Fruit fly (Drosophila melanogaster): ENCODE data around the gene bai.
A peak's percentile ranks its signal among the peaks of the same experiment; 100 is the strongest.

Gene bai

DNA sequence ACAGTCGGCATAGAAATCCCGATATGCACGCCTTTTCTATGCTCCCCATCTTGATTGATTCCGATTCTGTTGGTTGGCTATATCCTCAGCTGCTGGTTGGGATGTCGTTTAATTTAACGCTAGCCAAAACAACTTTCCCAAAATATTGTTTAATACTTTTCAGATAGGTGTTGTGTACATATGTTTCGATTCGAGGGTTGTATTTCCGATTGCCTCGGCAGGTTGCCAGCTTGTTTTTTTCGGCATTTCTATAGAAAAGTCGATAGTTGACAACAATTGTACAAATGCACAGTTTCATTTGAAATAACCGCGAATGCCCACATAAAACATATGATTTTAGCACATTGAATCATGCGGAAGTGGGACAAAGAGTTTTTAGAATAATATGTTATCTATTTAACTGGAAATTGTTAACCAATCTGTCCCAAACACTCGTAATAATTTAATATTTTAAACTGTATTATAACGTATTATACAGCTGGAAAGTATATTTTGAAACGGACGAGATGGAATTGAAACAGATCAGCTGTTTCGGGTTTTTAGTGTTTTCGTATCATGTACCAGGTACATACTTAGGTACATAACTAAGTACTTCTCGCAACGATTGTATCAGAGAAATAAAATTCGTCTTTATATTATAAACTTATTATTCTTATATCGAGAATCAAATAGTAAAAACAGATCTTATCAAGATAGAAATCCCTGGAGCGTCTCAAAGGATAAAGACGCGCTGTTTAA, 15.4 kb downstream of the bai start, which contains the start of gene CG31109 (continued):
- TF ChIP-seq psq (GFP tag; optimal IDR thresholded peaks at IDR 0.05), result no peak
- TF ChIP-seq CG4424 (GFP tag; optimal IDR thresholded peaks at IDR 0.05), result no peak
- no peak for TF ChIP-seq CG10431 (GFP tag; optimal IDR thresholded peaks at IDR 0.05)
- no peak for TF ChIP-seq Hr51 (GFP tag; optimal IDR thresholded peaks at IDR 0.05)
- TF ChIP-seq HLH4C (GFP tag; IDR thresholded peaks at IDR 0.05; ENCODE audit: partially characterized antibody), result peak; percentile 40; the same call in 1 of the 3 replicates
- TF ChIP-seq Doc3 (GFP tag; IDR thresholded peaks at IDR 0.05; ENCODE audit: partially characterized antibody), result 0 out of 3 replicates have a peak, but pooled peaks have one; percentile 34
- no peak for TF ChIP-seq ham (GFP tag; IDR thresholded peaks at IDR 0.05)
- no peak for TF ChIP-seq Ssrp (tag; optimal IDR thresholded peaks at IDR 0.05)
- TF ChIP-seq crp (GFP tag; optimal IDR thresholded peaks at IDR 0.05), result peak; percentile 65 to 87
- peak in 1 of 2 experiments; percentile 56 for TF ChIP-seq eve (GFP tag; optimal IDR thresholded peaks at IDR 0.05)
- TF ChIP-seq Dbx (GFP tag; IDR thresholded peaks at IDR 0.05), result 0 out of 3 replicates have a peak, but pooled peaks have one; percentile 42
- TF ChIP-seq CG32532 (GFP tag; IDR thresholded peaks at IDR 0.05), result peak; percentile 31; the same call in 1 of the 2 replicates
- TF ChIP-seq CG13624 (GFP tag; optimal IDR thresholded peaks at IDR 0.05), result peak; percentile 42
- no peak for TF ChIP-seq CG6272 (GFP tag; IDR thresholded peaks at IDR 0.05)
- no peak for TF ChIP-seq Dfd (GFP tag; optimal IDR thresholded peaks at IDR 0.05)
- TF ChIP-seq H2.0 (GFP tag; IDR thresholded peaks at IDR 0.05), result peak; percentile 35; the same call in 1 of the 2 replicates
- TF ChIP-seq CG3847 (GFP tag; IDR thresholded peaks at IDR 0.05), result peak; percentile 37; the same call in 1 of the 2 replicates
- peak; percentile 2 for TF ChIP-seq CG9727 (GFP tag; optimal IDR thresholded peaks at IDR 0.05)
- no peak for TF ChIP-seq CG11456 (GFP tag; IDR thresholded peaks at IDR 0.05)
- peak; percentile 12 for TF ChIP-seq Sry-β (GFP tag; optimal IDR thresholded peaks at IDR 0.05)
- TF ChIP-seq sug (tag; optimal IDR thresholded peaks at IDR 0.05), result peak; percentile 55
- no peak for TF ChIP-seq Poxn (GFP tag; IDR thresholded peaks at IDR 0.05)
- TF ChIP-seq CG10274 (GFP tag; optimal IDR thresholded peaks at IDR 0.05), result no peak
- TF ChIP-seq CG14710 (tag; optimal IDR thresholded peaks at IDR 0.05), result peak; percentile 70
- peak; percentile 30 for TF ChIP-seq Six4 (GFP tag; optimal IDR thresholded peaks at IDR 0.05)
- peak; percentile 19 for TF ChIP-seq zf30C (GFP tag; optimal IDR thresholded peaks at IDR 0.05)
- TF ChIP-seq emc (GFP tag; optimal IDR thresholded peaks at IDR 0.05), result no peak
- TF ChIP-seq CG13894 (tag; optimal IDR thresholded peaks at IDR 0.05), result peak; percentile 42
- TF ChIP-seq inv (GFP tag; IDR thresholded peaks at IDR 0.05; ENCODE audit: partially characterized antibody), result no peak
- TF ChIP-seq dmrt11E (tag; optimal IDR thresholded peaks at IDR 0.05), result peak; percentile 3
- peak; percentile 60 for TF ChIP-seq lilli (GFP tag; optimal IDR thresholded peaks at IDR 0.05)
- TF ChIP-seq Pdp1 (GFP tag; optimal IDR thresholded peaks at IDR 0.05), result peak in 1 of 2 experiments; percentile 26
- peak; percentile 7 for TF ChIP-seq Fer1 (GFP tag; optimal IDR thresholded peaks at IDR 0.05)
- no peak for TF ChIP-seq CG17568 (GFP tag; optimal IDR thresholded peaks at IDR 0.05)
- no peak for TF ChIP-seq ttk (GFP tag; IDR thresholded peaks at IDR 0.05)
- TF ChIP-seq sna (GFP tag; IDR thresholded peaks at IDR 0.05; ENCODE audit: partially characterized antibody), result peak; percentile 39; the same call in 1 of the 2 replicates
- peak; percentile 24 for TF ChIP-seq CG2678 (tag; optimal IDR thresholded peaks at IDR 0.05)
- peak; percentile 63; the same call in 1 of the 2 replicates for TF ChIP-seq amos (GFP tag; IDR thresholded peaks at IDR 0.05; ENCODE audit: partially characterized antibody)
- TF ChIP-seq Hmr (GFP tag; optimal IDR thresholded peaks at IDR 0.05), result peak; percentile 19
- no peak for TF ChIP-seq Ptx1 (GFP tag; IDR thresholded peaks at IDR 0.05)
- TF ChIP-seq zfh2 (GFP tag; optimal IDR thresholded peaks at IDR 0.05), result peak; percentile 28
- peak; percentile 74 for TF ChIP-seq Med (GFP tag)
- TF ChIP-seq CG8478 (optimal IDR thresholded peaks at IDR 0.05), result no peak
- TF ChIP-seq Hand (GFP tag; optimal IDR thresholded peaks at IDR 0.05), result no peak
- TF ChIP-seq CG8388 (GFP tag; optimal IDR thresholded peaks at IDR 0.05), result peak; percentile 5
- TF ChIP-seq Sox100B (GFP tag; optimal IDR thresholded peaks at IDR 0.05), result no peak
- TF ChIP-seq CG12659 (GFP tag; optimal IDR thresholded peaks at IDR 0.05), result peak; percentile 48
- peak; percentile 35 for TF ChIP-seq tin (GFP tag; optimal IDR thresholded peaks at IDR 0.05)

Data from whole organism, embryonic.